Worm (Caenorhabditis elegans) whole organism, L3 larva: ENCODE measurements around the gene sri-42.

ENCODE experiments used
- fkh-10 ChIP-seq: sonication (generic microtip); optimal IDR thresholded peaks from 2 replicates; lab custom pipeline; 2017; ENCODE audit warnings: missing biosample characterization, missing genetic modification reagents, missing genetic modification characterization
- fos-1 ChIP-seq: fragments of 150-350 bp; optimal IDR thresholded peaks from 2 replicates; lab custom pipeline; 2014; ENCODE audit warnings: missing biosample characterization, missing genetic modification characterization
- nhr-43 ChIP-seq: sonication (generic microtip); optimal IDR thresholded peaks from 2 replicates; lab custom pipeline; 2016; ENCODE audit warnings: mild to moderate bottlenecking, missing genetic modification characterization, missing compliant biosample characterization; ENCODE audit not compliant: poor library complexity, severe bottlenecking

DNA sequence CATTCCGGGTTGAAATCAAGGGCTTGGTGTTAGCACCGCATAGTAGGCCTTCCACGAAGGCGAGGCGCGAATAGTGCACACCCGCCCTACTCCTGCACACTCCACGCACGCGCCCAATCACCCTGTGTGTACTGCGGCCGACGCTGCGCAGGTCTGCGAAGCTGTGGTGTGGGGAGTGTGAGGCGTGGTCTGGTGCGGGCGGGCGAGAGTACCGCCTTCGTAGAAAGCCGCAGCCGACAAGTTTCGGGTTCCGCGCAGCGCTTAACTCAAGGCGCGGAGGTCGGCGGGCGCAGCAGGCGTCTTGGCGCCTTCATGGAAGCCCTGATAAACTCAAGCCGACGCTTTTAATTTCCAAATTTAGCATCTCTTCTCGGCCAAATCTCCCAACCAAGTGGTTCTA lies 34.7 kb downstream of the sri-42 start:
- no peak for TF ChIP-seq fos-1 (tag; lab: Kevin White, UChicago)
- TF ChIP-seq nhr-43 (tag; lab: Kevin White, UChicago): no peak
- TF ChIP-seq fkh-10 (GFP tag; lab: Kevin White, UChicago): no peak
